Worm (Caenorhabditis elegans): ENCODE data around the gene snt-5.

DNA sequence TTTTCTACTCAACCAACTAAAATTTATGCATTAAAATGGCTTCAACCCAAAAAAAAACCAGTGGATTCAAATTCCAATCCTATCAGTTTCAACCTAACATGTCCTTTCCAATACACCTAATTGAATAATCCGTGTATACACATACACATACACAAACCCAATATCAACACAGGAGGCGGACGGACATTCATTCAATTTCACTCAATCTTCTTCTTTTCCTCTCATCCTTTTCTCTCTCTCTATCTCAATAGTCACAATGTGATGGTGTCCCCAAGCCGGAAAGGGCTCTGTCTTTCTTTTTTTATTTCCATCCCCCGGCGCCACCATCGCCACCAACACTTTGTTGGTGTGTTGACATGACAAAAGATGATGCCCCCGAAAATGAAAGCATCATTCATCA lies 61.6 kb downstream of the snt-5 start:
- no peak for TF ChIP-seq blmp-1 (tag; optimal IDR thresholded peaks at IDR 0.05; ENCODE audit: insufficient read depth)
- TF ChIP-seq nhr-237 (tag; optimal IDR thresholded peaks at IDR 0.05): no peak
- no peak for TF ChIP-seq unc-62 (GFP tag; optimal IDR thresholded peaks at IDR 0.05)
- TF ChIP-seq alr-1 (tag; optimal IDR thresholded peaks at IDR 0.05): no peak
- TF ChIP-seq R02D3.7 (tag; optimal IDR thresholded peaks at IDR 0.05): no peak

All from whole organism, L2 larva.